Worm (Caenorhabditis elegans) whole organism, L2 larva: ENCODE measurements around the gene egal-1.

ENCODE experiments used
- ceh-82 ChIP-seq: fragments of 150-350 bp; optimal IDR thresholded peaks from 2 replicates; lab custom pipeline; 2014; ENCODE audit warnings: missing biosample characterization, missing genetic modification characterization
- elt-1 ChIP-seq: fragments of 150-350 bp; optimal IDR thresholded peaks from 2 replicates; lab custom pipeline; 2014; ENCODE audit warnings: missing biosample characterization, missing genetic modification characterization
- lin-11 ChIP-seq: fragments of 150-350 bp; sonication (generic microtip); optimal IDR thresholded peaks from 2 replicates; lab custom pipeline; 2014; ENCODE audit warnings: missing biosample characterization, missing genetic modification characterization, inconsistent platforms, mixed read lengths
- mbf-1 ChIP-seq: sonication (generic microtip); optimal IDR thresholded peaks from 2 replicates; lab custom pipeline; 2017; ENCODE audit warnings: missing biosample characterization, missing genetic modification characterization
- mdl-1 ChIP-seq, 2 experiments: fragments of 150-350 bp in 1 of 2; sonication (generic microtip) in 1 of 2; optimal IDR thresholded peaks; 2 replicates each; lab custom pipeline; 2017; ENCODE audit warnings: missing biosample characterization in 2 of 2, missing genetic modification characterization in 2 of 2
- nhr-129 ChIP-seq: fragments of 150-350 bp; optimal IDR thresholded peaks from 2 replicates; lab custom pipeline; 2014; ENCODE audit warnings: missing biosample characterization, missing genetic modification characterization
- nhr-21 ChIP-seq: fragments of 150-350 bp; optimal IDR thresholded peaks from 2 replicates; lab custom pipeline; 2014; ENCODE audit warnings: missing biosample characterization, missing genetic modification characterization
- ztf-11 ChIP-seq: sonication (generic microtip); optimal IDR thresholded peaks from 2 replicates; lab custom pipeline; 2017; ENCODE audit warnings: missing biosample characterization, missing genetic modification characterization

DNA sequence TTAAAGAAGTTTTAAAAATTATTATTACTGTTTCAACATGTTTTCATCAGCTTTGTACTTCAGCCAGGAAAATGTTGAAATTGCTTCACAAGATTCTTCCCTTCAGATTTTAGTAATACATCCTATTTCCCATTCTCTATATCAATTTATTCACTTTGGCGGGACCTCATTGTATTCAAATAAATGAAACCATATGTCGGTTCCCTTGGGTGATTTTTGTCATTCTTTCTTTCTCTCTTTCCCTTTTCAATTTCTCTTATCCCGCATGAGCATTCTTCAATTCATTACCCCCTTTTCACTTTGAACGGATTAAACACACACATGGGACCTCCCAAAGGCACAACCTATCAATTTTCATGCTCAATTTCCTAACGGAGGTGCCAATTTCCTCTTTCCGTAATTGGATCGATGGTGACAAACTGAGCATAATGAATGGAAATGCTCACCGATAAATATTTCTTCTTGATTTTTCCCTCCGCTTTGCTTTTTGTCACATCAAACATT is 21.0 kb upstream of the egal-1 start:
- TF ChIP-seq ceh-82 (tag; lab: Kevin White, UChicago) (no peak), elt-1 (no peak), mdl-1 (tag; optimal IDR thresholded peaks at IDR 0.05; lab: Kevin White, UChicago) (no peak), nhr-21 (tag; lab: Kevin White, UChicago) (no peak), ztf-11 (tag; lab: Kevin White, UChicago) (no peak), nhr-129 (no peak), mbf-1 (no peak), lin-11 (no peak)
